Worm (Caenorhabditis elegans): ENCODE measurements around the gene pnc-1.

ce11 chrIV:143807-144371, 40.4 kb upstream of the pnc-1 start:
- peak; percentile 34 for TF ChIP-seq nhr-12 (tag; optimal IDR thresholded peaks at IDR 0.05)
- TF ChIP-seq sem-2 (GFP tag; optimal IDR thresholded peaks at IDR 0.05): peak; percentile 92
- no peak for TF ChIP-seq pha-4 (tag; optimal IDR thresholded peaks at IDR 0.05)

Data from whole organism, mixed stage, embryonic.